Worm (Caenorhabditis elegans) whole organism, L2 larva: ENCODE measurements around the gene F21C10.10.

ENCODE experiments used
- R02D3.7 ChIP-seq: fragments of 150-350 bp; optimal IDR thresholded peaks from 2 replicates; lab custom pipeline; 2014; ENCODE audit warnings: missing biosample characterization, missing genetic modification characterization
- mab-5 ChIP-seq: fragments of 150-350 bp; optimal IDR thresholded peaks from 2 replicates; lab custom pipeline; 2014; ENCODE audit warnings: missing biosample characterization, missing genetic modification characterization
- skn-1 ChIP-seq: sonication (generic microtip); optimal IDR thresholded peaks from 2 replicates; lab custom pipeline; 2017; ENCODE audit warnings: missing biosample characterization, missing genetic modification characterization
- ztf-11 ChIP-seq: sonication (generic microtip); optimal IDR thresholded peaks from 2 replicates; lab custom pipeline; 2017; ENCODE audit warnings: missing biosample characterization, missing genetic modification characterization

ce11 chrV:9096674-9097073, 607 bp downstream of the F21C10.10 start:
- TF ChIP-seq R02D3.7 (tag; lab: Kevin White, UChicago) (no peak), skn-1 (tag; lab: Kevin White, UChicago) (no peak), mab-5 (tag; lab: Kevin White, UChicago) (no peak), ztf-11 (tag; lab: Kevin White, UChicago) (no peak)
